Worm (Caenorhabditis elegans): ENCODE measurements around the gene flor-1.
"Not testable (repeated sequence)": the region's sequence is repeated elsewhere in the genome, so short reads cannot be mapped to it uniquely, and the experiment has no call there.

flor-1 gene

DNA sequence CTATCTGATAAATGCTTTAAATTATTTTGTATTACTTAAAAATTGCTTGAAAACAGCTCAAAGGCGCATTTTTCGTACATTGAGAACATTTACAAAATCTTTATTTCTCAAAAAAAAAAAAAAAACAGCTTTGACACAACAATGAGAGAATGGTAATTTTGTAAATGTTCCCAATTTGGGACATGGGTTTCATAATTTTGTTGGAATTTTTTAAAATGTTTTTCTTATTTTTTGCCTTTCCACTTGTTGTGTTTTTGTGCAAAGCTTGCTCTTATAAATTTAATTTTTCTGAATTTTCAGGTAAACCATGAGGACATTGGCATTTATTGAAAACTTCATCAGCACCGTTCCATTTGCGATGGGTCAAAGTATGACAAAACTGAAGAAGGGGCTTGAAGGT, 7.8 kb downstream of the flor-1 start, which contains the start of gene T01G5.7:
Gene T01G5.7 (plus strand): TSS at position 301 of the 400 bp plus-strand sequence.
- TF ChIP-seq nhr-43 (tag; optimal IDR thresholded peaks at IDR 0.05; ENCODE audit: poor library complexity, severe bottlenecking) = no peak
- no peak for TF ChIP-seq ceh-28 (tag; optimal IDR thresholded peaks at IDR 0.05)
- no peak for TF ChIP-seq pqm-1 (tag; optimal IDR thresholded peaks at IDR 0.05)
- TF ChIP-seq unc-39 (tag; optimal IDR thresholded peaks at IDR 0.05) = no peak
- TF ChIP-seq nhr-23 (tag; optimal IDR thresholded peaks at IDR 0.05) = no peak
- no peak for TF ChIP-seq jun-1 (tag; optimal IDR thresholded peaks at IDR 0.05)
- no peak for TF ChIP-seq unc-62 (GFP tag; optimal IDR thresholded peaks at IDR 0.05)
- no peak for TF ChIP-seq fkh-10 (GFP tag; optimal IDR thresholded peaks at IDR 0.05)
- TF ChIP-seq ztf-4 (tag; optimal IDR thresholded peaks at IDR 0.05) = no peak
- no peak for TF ChIP-seq nhr-77 (tag; optimal IDR thresholded peaks at IDR 0.05)
- TF ChIP-seq elt-1 (tag; optimal IDR thresholded peaks at IDR 0.05) = no peak
- no peak for TF ChIP-seq nhr-12 (tag; optimal IDR thresholded peaks at IDR 0.05)
- TF ChIP-seq ceh-82 (tag; optimal IDR thresholded peaks at IDR 0.05) = no peak
- TF ChIP-seq nhr-25 (tag; optimal IDR thresholded peaks at IDR 0.05) = no peak
- TF ChIP-seq nhr-76 (tag; optimal IDR thresholded peaks at IDR 0.05) = no peak
- no peak for TF ChIP-seq lin-39 (tag; optimal IDR thresholded peaks at IDR 0.05)

DNA sequence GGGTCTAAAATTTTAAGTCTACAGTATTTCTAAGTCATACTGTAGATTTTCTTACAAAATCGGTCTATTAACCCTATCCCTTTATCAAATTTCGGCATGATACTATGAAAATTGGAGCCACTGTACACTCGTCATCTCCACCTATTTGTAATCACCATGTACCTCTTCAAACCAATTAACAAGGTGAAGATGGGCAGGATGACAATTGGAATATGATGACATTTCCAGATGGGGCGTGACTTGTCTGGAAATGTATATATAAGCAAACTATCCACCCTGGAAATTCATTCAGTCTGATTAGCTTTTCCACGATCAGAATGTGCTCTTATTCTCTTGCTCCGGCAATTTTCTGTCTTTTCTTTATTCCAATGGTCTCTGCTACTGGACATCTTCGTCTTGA, 10.2 kb downstream of the flor-1 start, which contains the start of gene Y75B12A.2:
Gene Y75B12A.2 (plus strand): TSS at position 301 of the 400 bp plus-strand sequence.
- TF ChIP-seq nhr-77 (tag; optimal IDR thresholded peaks at IDR 0.05) (no peak), lin-39 (tag; optimal IDR thresholded peaks at IDR 0.05) (no peak), nhr-28 (tag; optimal IDR thresholded peaks at IDR 0.05) (no peak), ztf-11 (tag; optimal IDR thresholded peaks at IDR 0.05) (no peak), unc-39 (tag; optimal IDR thresholded peaks at IDR 0.05) (no peak), skn-1 (tag; optimal IDR thresholded peaks at IDR 0.05) (no peak), fkh-10 (GFP tag; optimal IDR thresholded peaks at IDR 0.05) (no peak), elt-2 (tag; optimal IDR thresholded peaks at IDR 0.05) (no peak), unc-62 (GFP tag; optimal IDR thresholded peaks at IDR 0.05) (no peak), ama-1 (optimal IDR thresholded peaks at IDR 0.05) (no peak), ZK546.5 (tag; optimal IDR thresholded peaks at IDR 0.05) (no peak), egl-5 (tag; optimal IDR thresholded peaks at IDR 0.05) (no peak), fkh-2 (tag; optimal IDR thresholded peaks at IDR 0.05) (no peak), fos-1 (tag; optimal IDR thresholded peaks at IDR 0.05) (no peak), mml-1 (tag; optimal IDR thresholded peaks at IDR 0.05) (no peak)

DNA sequence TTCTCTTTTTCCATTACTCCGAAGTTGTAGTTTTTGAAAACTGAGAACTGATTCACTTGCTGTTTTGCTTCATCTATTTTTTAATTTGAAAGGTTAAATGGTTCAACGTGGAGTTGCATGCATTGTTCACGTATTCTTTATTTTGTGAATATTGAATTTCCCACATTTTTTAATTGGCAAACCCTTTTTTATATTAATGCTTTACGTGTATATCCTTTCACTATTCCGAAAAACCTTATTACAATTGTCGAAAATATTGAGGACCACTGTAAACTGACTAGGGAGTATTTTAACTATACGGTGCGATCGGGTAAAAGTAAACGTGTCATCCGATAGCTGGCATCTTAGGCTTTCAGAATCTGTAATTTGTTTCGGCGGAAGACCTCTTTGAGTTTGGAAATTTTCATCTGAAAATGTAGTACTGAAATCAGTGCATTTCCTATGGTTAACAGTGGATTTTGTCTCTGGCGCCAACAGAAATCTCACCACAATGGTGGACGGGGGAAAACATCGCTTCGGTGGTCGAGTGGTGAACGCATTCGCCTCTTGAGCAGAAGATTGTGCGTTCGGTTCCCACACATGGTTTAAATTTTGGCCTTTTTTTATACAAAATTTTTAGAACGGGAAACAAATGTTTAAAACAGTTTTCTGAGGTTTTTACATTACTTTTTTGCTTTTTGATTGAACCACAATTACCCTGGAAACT, 13.4 kb downstream of the flor-1 start, which contains the start of gene C01G10.14:
Gene C01G10.14 (minus strand): TSS at position 51 of the 706 bp plus-strand sequence.
- not testable (repeated sequence) for TF ChIP-seq nhr-67, elt-3, nhr-28 (tag; optimal IDR thresholded peaks at IDR 0.05)

DNA sequence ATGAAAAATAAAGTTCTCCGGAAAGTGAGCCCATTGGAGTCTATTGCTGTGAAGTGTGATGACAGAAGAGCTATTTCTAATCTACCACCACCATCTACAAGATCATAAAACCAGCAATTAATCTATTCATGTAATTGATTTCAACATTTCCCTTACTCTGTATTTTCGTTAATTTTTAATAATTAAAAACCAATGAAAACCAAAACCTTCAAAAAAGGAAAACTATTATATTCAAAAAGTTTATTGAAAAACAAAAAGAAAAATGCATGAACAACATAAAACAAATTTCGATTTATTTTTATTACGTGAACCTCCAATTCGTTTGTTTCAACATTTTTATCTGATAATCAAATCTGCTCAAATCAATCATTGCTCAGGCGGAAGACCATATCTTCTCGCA, 20.0 kb downstream of the flor-1 start, which contains the start of gene C01G10.1:
Gene C01G10.1 (plus strand): TSS at position 301 of the 400 bp plus-strand sequence.
- TF ChIP-seq aly-2 (tag; optimal IDR thresholded peaks at IDR 0.05) (no peak), nhr-77 (tag; optimal IDR thresholded peaks at IDR 0.05) (no peak), eor-1 (tag; optimal IDR thresholded peaks at IDR 0.05) (no peak), ceh-82 (tag; optimal IDR thresholded peaks at IDR 0.05) (no peak), zag-1 (tag; optimal IDR thresholded peaks at IDR 0.05) (no peak), ztf-4 (tag; optimal IDR thresholded peaks at IDR 0.05) (no peak), tbx-2 (tag; optimal IDR thresholded peaks at IDR 0.05) (no peak)

DNA sequence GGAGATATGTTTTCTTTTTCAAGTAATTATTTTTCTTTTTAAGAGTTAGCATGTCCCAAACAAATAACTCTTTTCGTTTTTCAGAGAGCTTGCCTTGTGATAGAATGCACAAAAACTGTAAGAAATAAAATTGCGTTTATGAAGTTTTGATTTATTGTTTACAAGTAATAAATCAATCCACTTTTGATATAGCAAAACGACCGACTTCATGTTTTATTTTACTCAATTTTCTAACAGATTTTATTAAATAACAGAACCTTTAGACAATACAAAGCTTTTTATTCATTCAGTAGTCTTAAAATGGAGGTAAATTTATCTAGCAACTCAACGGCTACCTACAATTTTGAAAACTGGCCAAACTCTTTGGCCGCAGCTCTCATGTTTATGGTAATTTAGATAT, 24.7 kb downstream of the flor-1 start, which contains the start of gene srx-78:
Gene srx-78 (plus strand): TSS at position 301 of the 400 bp plus-strand sequence.
- TF ChIP-seq ztf-4 (tag; optimal IDR thresholded peaks at IDR 0.05) (no peak), ama-1 (optimal IDR thresholded peaks at IDR 0.05) (no peak), zag-1 (tag; optimal IDR thresholded peaks at IDR 0.05) (no peak), nhr-28 (tag; optimal IDR thresholded peaks at IDR 0.05) (no peak), lin-39 (tag; optimal IDR thresholded peaks at IDR 0.05) (no peak), nhr-12 (tag; optimal IDR thresholded peaks at IDR 0.05) (no peak), elt-3 (tag; optimal IDR thresholded peaks at IDR 0.05) (no peak), fos-1 (tag; optimal IDR thresholded peaks at IDR 0.05) (no peak), ceh-28 (tag; optimal IDR thresholded peaks at IDR 0.05) (no peak), elt-2 (tag; optimal IDR thresholded peaks at IDR 0.05) (no peak), elt-1 (tag; optimal IDR thresholded peaks at IDR 0.05) (no peak), nhr-11 (tag; optimal IDR thresholded peaks at IDR 0.05) (no peak), sea-2 (GFP tag; optimal IDR thresholded peaks at IDR 0.05) (no peak), ztf-11 (tag; optimal IDR thresholded peaks at IDR 0.05) (no peak), nhr-67 (tag; optimal IDR thresholded peaks at IDR 0.05) (no peak), mdl-1 (tag; optimal IDR thresholded peaks at IDR 0.05) (no peak)

Measured in whole organism, L3 larva.